Fruit fly (Drosophila melanogaster) whole organism, larva: ENCODE data around the gene CG13362.

ENCODE experiments used
- noc ChIP-seq: fragments of 200-800 bp; sonication (Bioruptor generic); optimal IDR thresholded peaks from 3 replicates; lab custom pipeline; 2019; ENCODE audit warnings: missing biosample characterization, mild to moderate bottlenecking, missing genetic modification characterization, moderate library complexity

The CG13362 gene

dm6 chrX:751201-751600, at the start of gene CG13362:
CG13362 (minus strand) TSS chrX:751301.
- TF ChIP-seq noc (tag; lab: Kevin White, UChicago), result no peak

dm6 chrX:796397-796989, 45.4 kb upstream of the CG13362 start:
- TF ChIP-seq noc (tag; lab: Kevin White, UChicago), result peak; percentile 17

- no peak for TF ChIP-seq noc (tag; lab: Kevin White, UChicago)
These were observed 41.8 kb upstream of the CG13362 start, which contains the start of gene CG16989 for dm6 chrX:792923-793322. CG16989 (plus strand) TSS chrX:793147.

- no peak for TF ChIP-seq noc (tag; lab: Kevin White, UChicago)
These were observed 39.0 kb upstream of the CG13362 start, which contains the start of gene CG13360 for dm6 chrX:790039-790597. CG13360 (minus strand) TSS chrX:790089.

- TF ChIP-seq noc (tag; lab: Kevin White, UChicago), result no peak
These were observed 33.4 kb upstream of the CG13362 start, which contains the start of gene tw for dm6 chrX:784456-784855. tw (plus strand) TSS chrX:784746.

dm6 chrX:779344-779743, 28.2 kb upstream of the CG13362 start:
- TF ChIP-seq noc (tag; lab: Kevin White, UChicago), result no peak

- TF ChIP-seq noc (tag; lab: Kevin White, UChicago), result no peak
These were observed 24.1 kb upstream of the CG13362 start for dm6 chrX:775184-775583.

- no peak for TF ChIP-seq noc (tag; lab: Kevin White, UChicago)
These were observed 23.1 kb upstream of the CG13362 start for dm6 chrX:774160-774700.

dm6 chrX:772305-772986, 21.3 kb upstream of the CG13362 start:
- TF ChIP-seq noc (tag; lab: Kevin White, UChicago), result no peak

dm6 chrX:771431-772064, 20.4 kb upstream of the CG13362 start:
- TF ChIP-seq noc (tag; lab: Kevin White, UChicago), result no peak

- no peak for TF ChIP-seq noc (tag; lab: Kevin White, UChicago)
These were observed 18.6 kb upstream of the CG13362 start, which contains the start of gene fz3 for dm6 chrX:769639-770124. fz3 (plus strand) TSS chrX:769945.

dm6 chrX:768480-769123, 17.5 kb upstream of the CG13362 start:
- no peak for TF ChIP-seq noc (tag; lab: Kevin White, UChicago)

dm6 chrX:767928-768327, 16.8 kb upstream of the CG13362 start:
- TF ChIP-seq noc (tag; lab: Kevin White, UChicago), result peak; percentile 13

dm6 chrX:766094-766493, 15.0 kb upstream of the CG13362 start:
- no peak for TF ChIP-seq noc (tag; lab: Kevin White, UChicago)

- peak; percentile 68 for TF ChIP-seq noc (tag; lab: Kevin White, UChicago)
These were observed 14.0 kb upstream of the CG13362 start, which contains the start of gene RpL22 for dm6 chrX:765039-765508. RpL22 (minus strand) TSS chrX:765130.
